Worm (Caenorhabditis elegans) whole organism, mixed stage, embryonic: ENCODE measurements around the gene C29F7.1.

Experiments used
- M03D4.4 ChIP-seq: sonication (generic microtip); optimal IDR thresholded peaks from 2 replicates; lab custom pipeline; 2017; ENCODE audit warnings: mild to moderate bottlenecking, missing genetic modification characterization, missing compliant biosample characterization
- bed-3 ChIP-seq: fragments of 200-800 bp; sonication (Bioruptor generic); optimal IDR thresholded peaks from 3 replicates; lab custom pipeline; 2018; ENCODE audit warnings: mild to moderate bottlenecking, missing genetic modification characterization, moderate library complexity, missing compliant biosample characterization
- blmp-1 ChIP-seq: fragments of 150-350 bp; optimal IDR thresholded peaks from 2 replicates; lab custom pipeline; 2014; ENCODE audit warnings: missing biosample characterization, missing genetic modification characterization
- ceh-39 ChIP-seq: fragments of 150-350 bp; optimal IDR thresholded peaks from 2 replicates; lab custom pipeline; 2014; ENCODE audit warnings: missing biosample characterization, missing genetic modification characterization
- ceh-43 ChIP-seq: fragments of 200-800 bp; sonication (Bioruptor generic); optimal IDR thresholded peaks from 2 replicates; lab custom pipeline; 2018; ENCODE audit warnings: mild to moderate bottlenecking, missing genetic modification characterization, moderate library complexity, missing compliant biosample characterization
- ceh-83 ChIP-seq: fragments of 200-800 bp; sonication (Bioruptor generic); optimal IDR thresholded peaks from 2 replicates; lab custom pipeline; 2018; ENCODE audit warnings: mild to moderate bottlenecking, missing genetic modification characterization, missing compliant biosample characterization
- ces-1 ChIP-seq: fragments of 150-350 bp; optimal IDR thresholded peaks from 2 replicates; lab custom pipeline; 2014; ENCODE audit warnings: missing biosample characterization, missing genetic modification reagents, missing genetic modification characterization
- cnd-1 ChIP-seq: fragments of 200-800 bp; sonication (Bioruptor generic); optimal IDR thresholded peaks from 2 replicates; lab custom pipeline; 2018; ENCODE audit warnings: mild to moderate bottlenecking, missing genetic modification characterization, missing compliant biosample characterization
- drap-1 ChIP-seq: fragments of 200-800 bp; sonication (Bioruptor generic); optimal IDR thresholded peaks from 3 replicates; lab custom pipeline; 2018; ENCODE audit warnings: mild to moderate bottlenecking, missing genetic modification characterization, missing compliant biosample characterization
- elt-1 ChIP-seq: sonication (generic microtip); optimal IDR thresholded peaks from 2 replicates; lab custom pipeline; 2017; ENCODE audit warnings: missing genetic modification characterization, mild to moderate bottlenecking, missing compliant biosample characterization, antibody characterized with exemption, moderate library complexity, borderline replicate concordance; ENCODE audit not compliant: insufficient read depth
- ham-2 ChIP-seq: fragments of 200-800 bp; sonication (Bioruptor generic); optimal IDR thresholded peaks from 2 replicates; lab custom pipeline; 2018; ENCODE audit warnings: mild to moderate bottlenecking, missing genetic modification characterization, missing compliant biosample characterization
- hlh-1 ChIP-seq: fragments of 150-350 bp; optimal IDR thresholded peaks from 2 replicates; lab custom pipeline; 2014; ENCODE audit warnings: missing biosample characterization, missing genetic modification reagents, missing genetic modification characterization
- lin-32 ChIP-seq: fragments of 200-800 bp; sonication (Bioruptor generic); optimal IDR thresholded peaks from 2 replicates; lab custom pipeline; 2018; ENCODE audit warnings: mild to moderate bottlenecking, missing genetic modification characterization, missing compliant biosample characterization
- lsy-2 ChIP-seq: fragments of 150-350 bp; optimal IDR thresholded peaks from 2 replicates; lab custom pipeline; 2014; ENCODE audit warnings: missing biosample characterization, missing genetic modification characterization
- mab-5 ChIP-seq: fragments of 150-350 bp; optimal IDR thresholded peaks from 2 replicates; lab custom pipeline; 2014; ENCODE audit warnings: missing biosample characterization, missing genetic modification characterization
- mep-1 ChIP-seq: fragments of 150-350 bp; optimal IDR thresholded peaks from 2 replicates; lab custom pipeline; 2017; ENCODE audit warnings: missing biosample characterization, missing genetic modification reagents, missing genetic modification characterization, inconsistent platforms
- mls-2 ChIP-seq: sonication (generic microtip); optimal IDR thresholded peaks from 2 replicates; lab custom pipeline; 2016; ENCODE audit warnings: mild to moderate bottlenecking, missing genetic modification characterization, moderate library complexity, missing compliant biosample characterization
- nhr-12 ChIP-seq: fragments of 150-350 bp; optimal IDR thresholded peaks from 2 replicates; lab custom pipeline; 2014; ENCODE audit warnings: missing biosample characterization, missing genetic modification characterization
- nhr-237 ChIP-seq: fragments of 150-350 bp; optimal IDR thresholded peaks from 2 replicates; lab custom pipeline; 2014; ENCODE audit warnings: missing biosample characterization, missing genetic modification characterization
- nhr-28 ChIP-seq: fragments of 150-350 bp; optimal IDR thresholded peaks from 2 replicates; lab custom pipeline; 2014; ENCODE audit warnings: missing biosample characterization, missing genetic modification characterization
- nhr-76 ChIP-seq: sonication (generic microtip); optimal IDR thresholded peaks from 2 replicates; lab custom pipeline; 2017; ENCODE audit warnings: missing biosample characterization, missing genetic modification characterization
- pha-4 ChIP-seq: fragments of 150-350 bp; optimal IDR thresholded peaks from 2 replicates; lab custom pipeline; 2018; ENCODE audit warnings: missing biosample characterization, missing genetic modification reagents, missing genetic modification characterization
- sem-2 ChIP-seq: fragments of 200-800 bp; sonication (Bioruptor generic); optimal IDR thresholded peaks from 2 replicates; lab custom pipeline; 2018; ENCODE audit warnings: mild to moderate bottlenecking, missing genetic modification characterization, missing compliant biosample characterization
- sptf-1 ChIP-seq: sonication (generic microtip); optimal IDR thresholded peaks from 2 replicates; lab custom pipeline; 2017; ENCODE audit warnings: mild to moderate bottlenecking, missing genetic modification characterization, moderate library complexity, missing compliant biosample characterization
- tbx-8 ChIP-seq: fragments of 200-800 bp; sonication (Bioruptor generic); optimal IDR thresholded peaks from 2 replicates; lab custom pipeline; 2018; ENCODE audit warnings: mild to moderate bottlenecking, missing genetic modification characterization, moderate library complexity, missing compliant biosample characterization
- unc-120 ChIP-seq: sonication (generic microtip); optimal IDR thresholded peaks from 2 replicates; lab custom pipeline; 2017; ENCODE audit warnings: missing genetic modification characterization, missing compliant biosample characterization; ENCODE audit not compliant: poor library complexity, severe bottlenecking
- unc-39 ChIP-seq: fragments of 150-350 bp; optimal IDR thresholded peaks from 2 replicates; lab custom pipeline; 2014; ENCODE audit warnings: missing biosample characterization, missing genetic modification characterization
- unc-62 ChIP-seq: fragments of 150-350 bp; optimal IDR thresholded peaks from 2 replicates; lab custom pipeline; 2014; ENCODE audit warnings: missing biosample characterization, missing genetic modification reagents, missing genetic modification characterization
- zip-8 ChIP-seq: fragments of 150-350 bp; optimal IDR thresholded peaks from 2 replicates; lab custom pipeline; 2014; ENCODE audit warnings: missing biosample characterization, missing genetic modification characterization
- ztf-11 ChIP-seq: fragments of 150-350 bp; optimal IDR thresholded peaks from 2 replicates; lab custom pipeline; 2014; ENCODE audit warnings: missing biosample characterization, missing genetic modification characterization

Gene C29F7.1

ce11 chrX:13435116-13435515, 25.4 kb downstream of the C29F7.1 start:
- TF ChIP-seq cnd-1 (tag; lab: Kevin White, UChicago) (no peak), ceh-83 (GFP tag; lab: Kevin White, UChicago) (no peak), hlh-1 (tag; lab: Kevin White, UChicago) (no peak), blmp-1 (tag; lab: Kevin White, UChicago) (no peak), ceh-39 (tag; lab: Kevin White, UChicago) (no peak), unc-120 (tag; lab: Kevin White, UChicago) (no peak), drap-1 (GFP tag; lab: Kevin White, UChicago) (no peak), mab-5 (tag; lab: Kevin White, UChicago) (no peak), nhr-28 (tag; lab: Kevin White, UChicago) (no peak), unc-62 (GFP tag; lab: Kevin White, UChicago) (no peak), ham-2 (no peak), nhr-76 (tag; lab: Kevin White, UChicago) (no peak)

ce11 chrX:13435790-13436472, 26.2 kb downstream of the C29F7.1 start, which contains the start of gene jmjd-3.3:
jmjd-3.3 (plus strand) TSS chrX:13436422.
- no peak for TF ChIP-seq ceh-43 (GFP tag; lab: Kevin White, UChicago)
- TF ChIP-seq nhr-28 (tag; lab: Kevin White, UChicago): no peak
- TF ChIP-seq cnd-1 (tag; lab: Kevin White, UChicago): no peak
- no peak for TF ChIP-seq mls-2
- no peak for TF ChIP-seq lsy-2
- TF ChIP-seq, all 35 proteins: peak for 0

ce11 chrX:13442446-13442845, 32.7 kb downstream of the C29F7.1 start:
- TF ChIP-seq mab-5 (tag; lab: Kevin White, UChicago) (no peak), ceh-83 (GFP tag; lab: Kevin White, UChicago) (peak; percentile 21), cnd-1 (tag; lab: Kevin White, UChicago) (peak; percentile 15), ces-1 (GFP tag; lab: Kevin White, UChicago) (peak; percentile 32), sptf-1 (peak; percentile 23), lin-32 (GFP tag; lab: Kevin White, UChicago) (no peak), M03D4.4 (tag; lab: Kevin White, UChicago) (no peak), drap-1 (GFP tag; lab: Kevin White, UChicago) (peak; percentile 46), blmp-1 (tag; lab: Kevin White, UChicago) (no peak), mep-1 (tag; lab: Kevin White, UChicago) (peak; percentile 3)

ce11 chrX:13443283-13443682, 33.5 kb downstream of the C29F7.1 start:
- TF ChIP-seq unc-39 (no peak), tbx-8 (no peak), ceh-43 (GFP tag; lab: Kevin White, UChicago) (no peak), M03D4.4 (tag; lab: Kevin White, UChicago) (no peak), ceh-83 (GFP tag; lab: Kevin White, UChicago) (no peak), ztf-11 (tag; lab: Kevin White, UChicago) (no peak), bed-3 (GFP tag; lab: Kevin White, UChicago) (no peak)

DNA sequence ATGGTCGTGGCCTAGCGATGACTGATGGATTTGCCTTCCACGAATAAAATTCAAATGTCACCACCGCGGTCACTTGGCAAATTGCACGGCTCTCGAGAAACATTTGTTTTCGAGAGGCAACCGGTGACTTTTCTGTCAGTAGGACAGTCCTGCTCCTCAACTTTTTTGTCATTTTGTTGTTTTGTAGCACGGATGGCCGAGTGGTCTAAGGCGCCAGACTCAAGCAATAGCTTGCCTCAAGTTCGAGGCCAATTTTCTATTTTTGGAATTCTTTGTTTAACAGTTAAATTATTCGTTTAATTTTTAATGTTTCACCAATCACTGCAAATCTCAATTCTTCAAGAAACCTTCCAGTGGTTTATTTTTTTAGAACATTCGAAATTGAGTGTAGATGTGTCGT, 34.5 kb downstream of the C29F7.1 start:
- TF ChIP-seq sem-2 (GFP tag; lab: Kevin White, UChicago): no peak
- TF ChIP-seq sptf-1: no peak
- no peak for TF ChIP-seq nhr-237 (tag; lab: Kevin White, UChicago)
- TF ChIP-seq unc-39: no peak
- no peak for TF ChIP-seq pha-4 (tag; lab: Kevin White, UChicago)
- no peak for TF ChIP-seq lsy-2
- TF ChIP-seq hlh-1 (tag; lab: Kevin White, UChicago): no peak
- TF ChIP-seq nhr-12 (tag; lab: Kevin White, UChicago): no peak
- TF ChIP-seq lin-32 (GFP tag; lab: Kevin White, UChicago): no peak
- TF ChIP-seq elt-1 (tag; lab: Kevin White, UChicago): no peak
- no peak for TF ChIP-seq mab-5 (tag; lab: Kevin White, UChicago)
- TF ChIP-seq unc-62 (GFP tag; lab: Kevin White, UChicago): no peak
- no peak for TF ChIP-seq bed-3 (GFP tag; lab: Kevin White, UChicago)
- no peak for TF ChIP-seq drap-1 (GFP tag; lab: Kevin White, UChicago)
- TF ChIP-seq zip-8 (tag; lab: Kevin White, UChicago): no peak
- no peak for TF ChIP-seq cnd-1 (tag; lab: Kevin White, UChicago)
